Fruit fly (Drosophila melanogaster) S2 (cell line): ENCODE data around the gene CG7376.
"Not testable (repeated sequence)": the region's sequence is repeated elsewhere in the genome, so short reads cannot be mapped to it uniquely, and the experiment has no call there.

Experiments used
- CG8478 ChIP-seq: fragments of >200 bp; optimal IDR thresholded peaks from 2 replicates; lab custom pipeline; 2018
- CTCF ChIP-seq, 2 experiments: fragments of >200 bp; optimal IDR thresholded peaks; 2 replicates each; lab custom pipeline; 2018

Gene CG7376

dm6 chr3L:6142313-6142712 lies 31.7 kb upstream of the CG7376 start, which contains the start of gene Cpr65Aw:
Gene Cpr65Aw, minus strand, starts transcription at chr3L:6142413.
- TF ChIP-seq CTCF (optimal IDR thresholded peaks at IDR 0.05; lab: Kevin White, UChicago) = no peak

DNA sequence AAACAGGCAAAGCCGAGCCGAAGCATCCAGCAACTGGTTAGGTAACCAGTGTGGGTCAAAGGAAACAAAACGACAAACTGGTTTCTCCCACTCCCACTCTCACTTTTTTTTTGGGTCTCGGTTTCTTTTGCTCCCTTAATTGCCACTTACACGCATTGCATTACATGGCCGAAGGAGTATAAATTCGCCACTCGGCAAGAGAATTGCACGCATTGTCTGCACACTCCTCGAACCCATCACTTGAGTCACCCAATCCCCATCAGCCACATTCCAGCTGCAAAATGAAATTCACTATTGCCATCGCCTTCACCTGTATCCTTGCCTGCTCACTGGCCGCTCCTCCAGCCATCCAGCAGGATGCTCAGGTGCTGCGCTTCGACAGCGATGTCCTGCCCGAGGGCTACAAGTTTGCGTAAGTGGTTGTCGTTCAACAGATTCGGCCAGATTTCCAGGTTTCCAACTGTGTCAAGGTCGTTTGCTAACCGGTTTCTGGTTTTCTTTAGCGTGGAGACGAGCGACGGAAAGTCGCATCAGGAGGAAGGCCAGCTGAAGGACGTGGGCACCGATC lies 30.8 kb upstream of the CG7376 start, which contains the start of gene Lcp65Ad:
Gene Lcp65Ad (plus strand): TSS at position 208 of the 568 bp plus-strand sequence.
- TF ChIP-seq CG8478 (lab: Kevin White, UChicago) (no peak), CTCF (optimal IDR thresholded peaks at IDR 0.05; lab: Kevin White, UChicago) (no peak)

DNA sequence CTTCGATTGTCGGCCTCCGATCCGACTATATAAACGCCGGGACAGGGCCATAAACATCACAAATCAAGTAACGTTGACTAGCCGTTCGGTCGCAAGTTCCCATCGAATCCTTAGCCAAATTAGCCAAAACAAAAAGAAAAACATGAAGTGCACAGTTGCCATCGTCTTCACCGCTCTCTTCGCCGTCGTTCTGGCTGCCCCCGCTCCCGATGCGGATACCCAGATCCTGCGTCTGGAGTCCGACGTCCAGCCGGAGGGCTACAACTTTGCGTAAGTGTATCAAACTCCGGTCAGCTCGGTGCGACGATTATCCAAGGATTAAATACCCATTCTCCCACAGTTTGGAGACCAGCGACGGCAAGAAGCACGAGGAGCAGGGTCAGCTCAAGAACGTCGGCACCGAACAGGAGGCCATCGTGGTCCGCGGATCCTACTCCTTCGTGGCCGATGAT lies 29.3 kb upstream of the CG7376 start, which contains the start of gene Lcp65Ac:
Gene Lcp65Ac (plus strand): TSS at position 51 of the 452 bp plus-strand sequence.
- TF ChIP-seq CTCF (optimal IDR thresholded peaks at IDR 0.05; lab: Kevin White, UChicago) (no peak), CG8478 (lab: Kevin White, UChicago) (no peak)

- not testable (repeated sequence) for TF ChIP-seq CG8478 (lab: Kevin White, UChicago); CTCF (optimal IDR thresholded peaks at IDR 0.05; lab: Kevin White, UChicago)
Measured at dm6 chr3L:6146374-6146773, 27.7 kb upstream of the CG7376 start, which contains the start of gene Lcp65Ab2. Gene Lcp65Ab2, plus strand, starts transcription at chr3L:6146674.

dm6 chr3L:6147887-6148286 lies 26.2 kb upstream of the CG7376 start, which contains the start of gene Cpr65Ax1:
Gene Cpr65Ax1, minus strand, starts transcription at chr3L:6147987.
- not testable (repeated sequence) for TF ChIP-seq CG8478 (lab: Kevin White, UChicago); CTCF (optimal IDR thresholded peaks at IDR 0.05; lab: Kevin White, UChicago)

DNA sequence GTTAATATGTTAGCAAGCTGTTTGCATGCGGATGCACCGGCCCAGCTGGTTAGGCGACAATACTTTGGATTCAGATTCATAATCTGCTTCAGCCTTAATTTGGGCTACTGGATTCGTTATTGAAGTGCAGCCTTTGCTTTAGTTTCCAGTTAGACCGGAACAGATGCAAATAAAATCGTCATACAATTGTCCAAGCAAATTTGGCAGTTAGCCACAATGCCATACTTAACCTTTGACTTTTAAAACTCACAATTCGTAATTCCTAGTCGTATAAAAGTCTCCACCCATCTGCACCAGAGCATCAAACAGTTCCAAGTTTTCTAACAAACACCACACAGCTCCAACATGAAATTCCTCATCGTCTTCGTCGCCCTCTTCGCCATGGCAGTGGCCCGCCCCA lies 24.8 kb upstream of the CG7376 start, which contains the start of gene Lcp65Ab1:
Gene Lcp65Ab1 (plus strand): TSS at position 301 of the 400 bp plus-strand sequence.
- not testable (repeated sequence) for TF ChIP-seq CG8478 (lab: Kevin White, UChicago); CTCF (optimal IDR thresholded peaks at IDR 0.05; lab: Kevin White, UChicago)

DNA sequence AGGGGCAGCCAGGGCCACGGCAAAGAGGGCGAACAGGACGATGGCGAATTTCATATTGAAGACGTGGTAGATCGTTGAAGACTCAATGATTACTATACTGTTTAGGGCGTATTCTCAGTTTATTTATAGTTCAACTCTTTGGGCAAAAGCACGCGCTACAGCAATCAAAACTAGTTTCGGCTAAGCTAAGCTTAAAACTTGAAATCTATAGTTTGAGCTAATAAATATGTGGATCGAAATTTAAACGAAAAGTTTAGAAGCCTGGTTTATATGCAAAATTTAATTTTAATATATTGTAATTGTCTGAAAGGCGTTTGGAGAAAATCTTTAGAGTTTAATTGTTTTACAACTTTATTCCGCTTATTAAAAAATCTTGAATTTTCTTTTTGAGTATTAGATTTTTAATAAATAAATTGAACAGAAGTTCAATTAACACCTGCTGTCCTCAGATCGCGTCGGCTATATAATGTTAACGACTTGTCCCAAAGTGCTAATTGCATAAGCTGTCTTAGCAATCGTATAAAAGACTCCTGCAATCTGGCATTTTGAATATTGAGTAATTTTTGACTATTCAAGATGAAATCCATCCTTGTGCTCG lies 23.2 kb upstream of the CG7376 start, which contains the start of the genes Cpr65Ax2 and Lcp65Aa:
Gene Cpr65Ax2 (minus strand): TSS at position 101 of the 598 bp plus-strand sequence.
Gene Lcp65Aa (plus strand): TSS at position 548 of the 598 bp plus-strand sequence.
- not testable (repeated sequence) for TF ChIP-seq CTCF (optimal IDR thresholded peaks at IDR 0.05; lab: Kevin White, UChicago); CG8478 (lab: Kevin White, UChicago)

DNA sequence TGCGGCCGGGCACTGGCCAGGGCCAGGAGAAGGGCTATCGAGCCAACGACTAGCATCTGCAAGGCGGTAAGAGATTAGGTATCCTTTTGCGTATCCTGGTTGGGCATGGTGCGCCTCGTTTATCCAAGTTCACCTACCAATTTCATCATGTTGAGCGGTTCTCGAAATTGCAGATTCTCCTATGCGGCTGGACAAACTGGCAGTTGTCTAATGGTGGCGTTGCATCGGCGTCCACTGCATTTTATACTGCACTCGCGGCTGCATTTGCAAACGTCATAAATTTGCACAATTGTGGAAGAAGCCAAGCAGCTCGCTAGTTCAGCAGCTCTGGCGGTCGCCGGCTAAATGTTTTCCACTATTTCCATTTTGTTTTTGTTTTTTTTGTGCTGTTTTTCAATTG lies 21.5 kb upstream of the CG7376 start, which contains the start of gene Acp65Aa:
Gene Acp65Aa (minus strand): TSS at position 215 of the 400 bp plus-strand sequence.
- TF ChIP-seq CTCF (optimal IDR thresholded peaks at IDR 0.05; lab: Kevin White, UChicago) (no peak), CG8478 (lab: Kevin White, UChicago) (no peak)

- TF ChIP-seq CTCF (optimal IDR thresholded peaks at IDR 0.05; lab: Kevin White, UChicago) (no peak), CG8478 (lab: Kevin White, UChicago) (no peak)
Measured at dm6 chr3L:6154951-6155394, 19.1 kb upstream of the CG7376 start.

dm6 chr3L:6157327-6158032 lies 16.6 kb upstream of the CG7376 start, which contains the start of gene CG13297:
Gene CG13297, minus strand, starts transcription at chr3L:6157377.
- no peak for TF ChIP-seq CG8478 (lab: Kevin White, UChicago)
- TF ChIP-seq CTCF (optimal IDR thresholded peaks at IDR 0.05; lab: Kevin White, UChicago) = no peak

- TF ChIP-seq CTCF (optimal IDR thresholded peaks at IDR 0.05; lab: Kevin White, UChicago) (no peak), CG8478 (lab: Kevin White, UChicago) (no peak)
Measured at dm6 chr3L:6158530-6158929, 15.5 kb upstream of the CG7376 start, which contains the start of gene Cpr65Ay. Gene Cpr65Ay, minus strand, starts transcription at chr3L:6158630.

DNA sequence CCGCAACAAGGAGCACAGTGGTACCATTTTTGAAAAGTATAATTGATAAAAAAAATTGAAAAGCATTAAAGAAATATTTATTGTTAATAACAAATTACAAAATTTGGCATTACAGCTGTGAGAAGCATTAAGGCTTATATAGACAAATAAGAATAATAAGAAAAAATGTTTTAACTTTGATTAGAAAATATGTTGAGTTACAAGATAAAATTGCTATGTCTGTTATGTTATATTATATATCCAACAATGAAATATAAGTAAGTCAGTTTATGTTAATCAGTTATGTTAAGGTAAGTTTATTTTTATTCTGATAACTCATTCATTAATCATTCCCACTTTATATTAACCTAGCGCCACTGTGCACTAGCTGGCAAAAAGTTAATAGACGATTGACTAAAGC lies 14.2 kb upstream of the CG7376 start:
- TF ChIP-seq CTCF (optimal IDR thresholded peaks at IDR 0.05; lab: Kevin White, UChicago) (no peak), CG8478 (lab: Kevin White, UChicago) (no peak)

DNA sequence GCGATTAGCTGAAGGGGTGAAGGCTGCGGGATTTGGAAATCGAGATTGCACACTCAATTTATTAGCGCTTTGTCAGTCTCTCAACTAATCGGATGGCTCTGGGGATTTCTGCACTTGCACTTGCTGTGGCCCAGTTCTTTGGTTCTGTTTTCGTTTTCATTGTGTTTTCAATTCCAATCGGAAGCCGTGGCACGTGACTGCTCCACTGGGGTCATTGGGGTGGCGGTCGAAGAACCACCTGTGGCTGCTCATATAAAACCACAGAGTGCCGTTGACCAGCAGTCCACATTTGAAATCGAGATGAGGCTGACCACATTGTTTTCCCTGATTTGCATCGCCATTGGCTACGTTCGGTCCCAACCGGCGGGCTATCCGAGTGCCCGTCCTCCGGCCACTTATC lies 13.5 kb upstream of the CG7376 start, which contains the start of gene Cpr65Az:
Gene Cpr65Az (plus strand): TSS at position 301 of the 400 bp plus-strand sequence.
- no peak for TF ChIP-seq CTCF (optimal IDR thresholded peaks at IDR 0.05; lab: Kevin White, UChicago)
- TF ChIP-seq CG8478 (lab: Kevin White, UChicago) = no peak

dm6 chr3L:6161997-6162396 lies 12.1 kb upstream of the CG7376 start:
- TF ChIP-seq CTCF (optimal IDR thresholded peaks at IDR 0.05; lab: Kevin White, UChicago) = no peak
- no peak for TF ChIP-seq CG8478 (lab: Kevin White, UChicago)
